Fruit fly (Drosophila melanogaster) whole organism, embryonic: ENCODE data around the gene Col4a1.

Experiments used
- Ada2b ChIP-seq: fragments of 200-800 bp; sonication (Bioruptor generic); IDR thresholded peaks from 2 replicates; pipeline ENCODE4 v1.3.6; 2022; ENCODE audit warnings: missing biosample characterization, missing genetic modification characterization
- B-H2 ChIP-seq: fragments of 200-800 bp; sonication (Bioruptor generic); optimal IDR thresholded peaks from 2 replicates; lab custom pipeline; 2018; ENCODE audit warnings: missing biosample characterization, mild to moderate bottlenecking, missing genetic modification characterization
- BEAF-32 ChIP-seq: fragments of 200-800 bp; sonication (Bioruptor generic); optimal IDR thresholded peaks from 3 replicates; lab custom pipeline; 2017; ENCODE audit warnings: missing biosample characterization, missing genetic modification characterization, mild to moderate bottlenecking, moderate library complexity, missing genetic modification reagents
- CG1024 ChIP-seq: fragments of 200-800 bp; sonication (Bioruptor generic); IDR thresholded peaks from 2 replicates; pipeline ENCODE4 v1.3.6; 2022; ENCODE audit warnings: missing biosample characterization, missing genetic modification characterization
- CG12236 ChIP-seq: fragments of 200-800 bp; sonication (Bioruptor generic); optimal IDR thresholded peaks from 2 replicates; lab custom pipeline; 2016; ENCODE audit warnings: missing biosample characterization, missing genetic modification characterization
- CG1233 ChIP-seq: fragments of 200-800 bp; sonication (Bioruptor generic); optimal IDR thresholded peaks from 4 replicates; lab custom pipeline; 2018; ENCODE audit warnings: missing biosample characterization, mild to moderate bottlenecking, missing genetic modification characterization
- CG12391 ChIP-seq: fragments of 200-800 bp; sonication (Bioruptor generic); optimal IDR thresholded peaks from 3 replicates; lab custom pipeline; 2018; ENCODE audit warnings: missing biosample characterization, mild to moderate bottlenecking, missing genetic modification characterization, moderate library complexity
- CG13296 ChIP-seq: fragments of 200-800 bp; sonication (Bioruptor generic); optimal IDR thresholded peaks from 3 replicates; lab custom pipeline; 2018; ENCODE audit warnings: missing biosample characterization, mild to moderate bottlenecking, missing genetic modification characterization
- CG14050 ChIP-seq: fragments of 200-800 bp; sonication (Bioruptor generic); IDR thresholded peaks from 3 replicates; pipeline ENCODE4 v1.3.6; 2022; ENCODE audit warnings: missing biosample characterization, missing genetic modification characterization
- CG18011 ChIP-seq: fragments of 200-800 bp; sonication (Bioruptor generic); optimal IDR thresholded peaks from 2 replicates; lab custom pipeline; 2017; ENCODE audit warnings: missing biosample characterization, missing genetic modification characterization, mild to moderate bottlenecking, moderate library complexity, missing genotype
- CG1832 ChIP-seq: fragments of 200-800 bp; sonication (Bioruptor generic); optimal IDR thresholded peaks from 2 replicates; lab custom pipeline; 2017; ENCODE audit warnings: missing biosample characterization, mild to moderate bottlenecking, missing genetic modification characterization, inconsistent platforms
- CG2116 ChIP-seq: fragments of 200-800 bp; sonication (Bioruptor generic); optimal IDR thresholded peaks from 3 replicates; lab custom pipeline; 2018; ENCODE audit warnings: missing biosample characterization, mild to moderate bottlenecking, missing genetic modification characterization
- CG2202 ChIP-seq: fragments of 200-800 bp; sonication (Bioruptor generic); optimal IDR thresholded peaks from 2 replicates; lab custom pipeline; 2018; ENCODE audit warnings: missing biosample characterization, mild to moderate bottlenecking, missing genetic modification characterization
- CG30020 ChIP-seq: fragments of 200-800 bp; optimal IDR thresholded peaks from 2 replicates; lab custom pipeline; 2019; ENCODE audit warnings: missing biosample characterization, mild to moderate bottlenecking, missing genetic modification characterization, moderate library complexity
- CG30431 ChIP-seq: fragments of 200-800 bp; sonication (Bioruptor generic); optimal IDR thresholded peaks from 2 replicates; lab custom pipeline; 2017; ENCODE audit warnings: missing biosample characterization, missing genetic modification characterization
- CG31224 ChIP-seq: fragments of 200-800 bp; sonication (Bioruptor generic); IDR thresholded peaks from 2 replicates; pipeline ENCODE4 v1.3.6; 2022; ENCODE audit warnings: missing biosample characterization, missing genetic modification characterization
- CG34422 ChIP-seq: fragments of 200-800 bp; sonication (Bioruptor generic); IDR thresholded peaks from 3 replicates; pipeline ENCODE4 v1.3.6; 2022; ENCODE audit warnings: missing biosample characterization, missing genetic modification characterization
- CG4730 ChIP-seq: fragments of 200-800 bp; sonication (Bioruptor generic); IDR thresholded peaks from 2 replicates; pipeline ENCODE4 v1.3.6; 2022; ENCODE audit warnings: missing biosample characterization, missing genetic modification characterization
- CG7928 ChIP-seq: fragments of 200-800 bp; sonication (Bioruptor generic); optimal IDR thresholded peaks from 2 replicates; lab custom pipeline; 2017; ENCODE audit warnings: missing biosample characterization, mild to moderate bottlenecking, missing genetic modification characterization
- CG9437 ChIP-seq: fragments of 200-800 bp; sonication (Bioruptor generic); optimal IDR thresholded peaks from 2 replicates; lab custom pipeline; 2018; ENCODE audit warnings: missing biosample characterization, mild to moderate bottlenecking, missing genetic modification characterization
- CG9876 ChIP-seq: fragments of 200-800 bp; sonication (Bioruptor generic); optimal IDR thresholded peaks from 2 replicates; lab custom pipeline; 2016; ENCODE audit warnings: missing biosample characterization, missing genetic modification characterization
- Chrac-16 ChIP-seq: fragments of 200-800 bp; sonication (Bioruptor generic); optimal IDR thresholded peaks from 3 replicates; lab custom pipeline; 2016; ENCODE audit warnings: missing biosample characterization, missing genetic modification characterization
- Doc3 ChIP-seq: fragments of 200-800 bp; sonication (Bioruptor generic); IDR thresholded peaks from 3 replicates; pipeline ENCODE4 v1.3.6; 2022; ENCODE audit warnings: missing biosample characterization, missing genetic modification characterization; ENCODE audit not compliant: partially characterized antibody
- Fer1 ChIP-seq: fragments of 200-800 bp; sonication (Bioruptor generic); optimal IDR thresholded peaks from 2 replicates; lab custom pipeline; 2017; ENCODE audit warnings: missing biosample characterization, mild to moderate bottlenecking, missing genetic modification characterization
- Hr3 ChIP-seq: fragments of 200-800 bp; sonication (Bioruptor generic); optimal IDR thresholded peaks from 3 replicates; lab custom pipeline; 2016; ENCODE audit warnings: missing biosample characterization, missing genetic modification characterization
- NC2β ChIP-seq: fragments of 200-800 bp; sonication (Bioruptor generic); optimal IDR thresholded peaks from 2 replicates; lab custom pipeline; 2016; ENCODE audit warnings: missing biosample characterization, missing genetic modification characterization
- PHDP ChIP-seq: fragments of 200-800 bp; sonication (Bioruptor generic); optimal IDR thresholded peaks from 3 replicates; lab custom pipeline; 2018; ENCODE audit warnings: missing biosample characterization, mild to moderate bottlenecking, missing genetic modification characterization, moderate library complexity
- Ssrp ChIP-seq: fragments of 200-800 bp; sonication (Bioruptor generic); optimal IDR thresholded peaks from 2 replicates; lab custom pipeline; 2018; ENCODE audit warnings: missing biosample characterization, mild to moderate bottlenecking, missing genetic modification characterization, moderate library complexity
- TFAM ChIP-seq: fragments of 200-800 bp; sonication (Bioruptor generic); optimal IDR thresholded peaks from 2 replicates; lab custom pipeline; 2017; ENCODE audit warnings: missing biosample characterization, missing genetic modification characterization, inconsistent platforms
- ara ChIP-seq: fragments of 200-800 bp; sonication (Bioruptor generic); IDR thresholded peaks from 2 replicates; pipeline ENCODE4 v1.3.6; 2022; ENCODE audit warnings: missing biosample characterization, missing genetic modification characterization
- cato ChIP-seq: fragments of 200-800 bp; sonication (Bioruptor generic); optimal IDR thresholded peaks from 2 replicates; lab custom pipeline; 2016; ENCODE audit warnings: missing biosample characterization, missing genetic modification characterization, borderline replicate concordance
- corto ChIP-seq: fragments of 200-800 bp; sonication (Bioruptor generic); optimal IDR thresholded peaks from 2 replicates; lab custom pipeline; 2016; ENCODE audit warnings: missing biosample characterization, mild to moderate bottlenecking, missing genetic modification characterization, moderate library complexity
- fd96Cb ChIP-seq: fragments of 200-800 bp; sonication (Bioruptor generic); optimal IDR thresholded peaks from 2 replicates; lab custom pipeline; 2018; ENCODE audit warnings: missing biosample characterization, mild to moderate bottlenecking, missing genetic modification characterization, moderate library complexity
- h ChIP-seq: fragments of >200 bp; optimal IDR thresholded peaks from 2 replicates; lab custom pipeline; 2017
- hbn ChIP-seq: fragments of 200-800 bp; sonication (Bioruptor generic); IDR thresholded peaks from 2 replicates; pipeline ENCODE4 v1.3.6; 2022; ENCODE audit warnings: missing biosample characterization, missing genetic modification characterization; ENCODE audit not compliant: partially characterized antibody
- hkb ChIP-seq, 2 experiments: fragments of 200-800 bp in 1 of 2; fragments of >200 bp in 1 of 2; sonication (Bioruptor generic) in 1 of 2; IDR thresholded peaks in 1 of 2; optimal IDR thresholded peaks in 1 of 2; 2 replicates each; pipeline versions ENCODE4 v1.3.6 to Lab custom; 2017 to 2022; ENCODE audit warnings: missing biosample characterization in 1 of 2, missing genetic modification characterization in 1 of 2
- insv ChIP-seq, 2 experiments: fragments of 200-800 bp; sonication (Bioruptor generic); optimal IDR thresholded peaks; 3 replicates each; lab custom pipeline; 2016 to 2018; ENCODE audit warnings: missing biosample characterization in 2 of 2, missing genetic modification characterization in 2 of 2
- inv ChIP-seq: fragments of 200-800 bp; sonication (Bioruptor generic); IDR thresholded peaks from 2 replicates; pipeline ENCODE4 v1.3.6; 2022; ENCODE audit warnings: missing biosample characterization, missing genetic modification characterization; ENCODE audit not compliant: partially characterized antibody
- kni ChIP-seq: fragments of 200-800 bp; sonication (Bioruptor generic); optimal IDR thresholded peaks from 3 replicates; lab custom pipeline; 2017; ENCODE audit warnings: mild to moderate bottlenecking, missing biosample characterization, missing genetic modification reagents, missing genetic modification characterization
- lola ChIP-seq, 3 experiments: fragments of >200 bp in 2 of 3; fragments of 200-800 bp in 1 of 3; sonication (Bioruptor generic) in 1 of 3; optimal IDR thresholded peaks; 2 replicates each; lab custom pipeline; 2017 to 2019; ENCODE audit warnings: missing biosample characterization in 3 of 3, missing genetic modification characterization in 3 of 3, mild to moderate bottlenecking in 1 of 3, moderate library complexity in 1 of 3
- run ChIP-seq: fragments of 200-800 bp; sonication (Bioruptor generic); optimal IDR thresholded peaks from 3 replicates; lab custom pipeline; 2018; ENCODE audit warnings: missing biosample characterization, mild to moderate bottlenecking, missing genetic modification characterization
- schlank ChIP-seq: fragments of 200-800 bp; sonication (Bioruptor generic); optimal IDR thresholded peaks from 2 replicates; lab custom pipeline; 2018; ENCODE audit warnings: missing biosample characterization, mild to moderate bottlenecking, missing genetic modification characterization
- sd ChIP-seq: fragments of 200-800 bp; sonication (Bioruptor generic); optimal IDR thresholded peaks from 3 replicates; lab custom pipeline; 2018; ENCODE audit warnings: missing biosample characterization, mild to moderate bottlenecking, missing genetic modification characterization, moderate library complexity
- slou ChIP-seq: fragments of 200-800 bp; sonication (Bioruptor generic); optimal IDR thresholded peaks from 3 replicates; lab custom pipeline; 2016; ENCODE audit warnings: missing biosample characterization, missing genetic modification characterization
- sna ChIP-seq: fragments of 200-800 bp; sonication (Bioruptor generic); IDR thresholded peaks from 2 replicates; pipeline ENCODE4 v1.3.6; 2022; ENCODE audit warnings: missing biosample characterization, missing genetic modification characterization; ENCODE audit not compliant: partially characterized antibody
- so ChIP-seq: fragments of 200-800 bp; sonication (Bioruptor generic); IDR thresholded peaks from 3 replicates; pipeline ENCODE4 v1.3.6; 2022; ENCODE audit warnings: missing biosample characterization, missing genetic modification characterization
- sob ChIP-seq: fragments of 200-800 bp; sonication (Bioruptor generic); IDR thresholded peaks from 2 replicates; pipeline ENCODE4 v1.3.6; 2022; ENCODE audit warnings: missing biosample characterization, missing genetic modification characterization
- tin ChIP-seq: fragments of 200-800 bp; sonication (Bioruptor generic); optimal IDR thresholded peaks from 3 replicates; lab custom pipeline; 2016; ENCODE audit warnings: missing biosample characterization, missing genetic modification characterization
- z ChIP-seq: fragments of 200-800 bp; sonication (Bioruptor generic); IDR thresholded peaks from 3 replicates; pipeline ENCODE4 v1.3.6; 2022; ENCODE audit warnings: missing biosample characterization, missing genetic modification characterization

Gene Col4a1

DNA sequence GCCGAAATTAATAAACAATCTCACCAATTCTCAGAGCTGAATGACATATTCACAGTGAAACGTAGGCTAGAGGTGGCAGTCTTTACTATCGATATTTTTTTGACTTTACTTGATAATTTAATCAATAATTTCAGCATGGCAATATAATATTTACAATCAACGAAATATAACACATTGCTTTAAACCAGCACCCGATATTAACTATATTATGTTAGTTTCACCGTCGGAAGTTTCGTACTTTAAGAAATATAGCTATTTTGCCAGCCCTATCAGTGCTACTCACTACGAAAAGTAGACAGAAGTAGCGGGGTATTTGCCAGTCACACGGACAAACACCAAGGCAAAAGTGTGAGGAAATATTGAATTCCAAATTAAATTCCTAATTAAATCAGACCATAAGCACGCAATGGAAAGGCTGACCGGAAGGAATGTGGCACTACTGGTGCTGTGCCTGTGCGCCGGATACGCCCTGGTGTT, 18.6 kb upstream of the Col4a1 start, which contains the start of the genes CG31917, Tfb5 and SelT (continued):
- TF ChIP-seq sd (peak; percentile 91), CG14050 (GFP tag; lab: Robert Waterston, UW) (no peak), CG13296 (GFP tag; lab: Kevin White, UChicago) (no peak), run (tag; lab: Kevin White, UChicago) (no peak), NC2β (peak; percentile 68), lola (GFP tag; optimal IDR thresholded peaks at IDR 0.05; lab: Kevin White, UChicago) (peak in 1 of 3 experiments; percentile 50), fd96Cb (peak; percentile 15), CG1024 (GFP tag; lab: Robert Waterston, UW) (peak; percentile 34; the same call in 1 of the 2 replicates), tin (peak; percentile 51), CG2202 (no peak), CG1233 (GFP tag; lab: Kevin White, UChicago) (peak; percentile 46), schlank (tag; lab: Kevin White, UChicago) (peak; percentile 3), inv (GFP tag; lab: Robert Waterston, UW) (peak; percentile 71), Ssrp (tag; lab: Kevin White, UChicago) (peak; percentile 45), B-H2 (GFP tag; lab: Kevin White, UChicago) (peak; percentile 42), ara (GFP tag; lab: Robert Waterston, UW) (no peak), corto (GFP tag; lab: Kevin White, UChicago) (no peak), CG30431 (GFP tag; lab: Kevin White, UChicago) (no peak), so (no peak), CG12236 (no peak), sob (GFP tag; lab: Robert Waterston, UW) (peak; percentile 32; the same call in 1 of the 2 replicates), kni (GFP tag; lab: Kevin White, UChicago) (no peak), cato (GFP tag; lab: Kevin White, UChicago) (peak; percentile 8), CG4730 (GFP tag; lab: Robert Waterston, UW) (no peak), CG18011 (no peak), sna (GFP tag; lab: Robert Waterston, UW) (peak; percentile 70), Fer1 (GFP tag; lab: Kevin White, UChicago) (no peak), CG2116 (GFP tag; lab: Kevin White, UChicago) (peak; percentile 56), PHDP (peak; percentile 68), CG31224 (no peak), h (lab: Kevin White, UChicago) (no peak), CG7928 (GFP tag; lab: Kevin White, UChicago) (peak; percentile 46), hkb (optimal IDR thresholded peaks at IDR 0.05; lab: Kevin White, UChicago) (no peak), hkb (GFP tag; IDR thresholded peaks at IDR 0.05; lab: Robert Waterston, UW) (0 out of 2 replicates have a peak, but pooled peaks have one; percentile 15), hbn (GFP tag; lab: Robert Waterston, UW) (peak; percentile 65), TFAM (GFP tag; lab: Kevin White, UChicago) (no peak), Doc3 (GFP tag; lab: Robert Waterston, UW) (peak; percentile 83), Hr3 (peak; percentile 53), z (GFP tag; lab: Robert Waterston, UW) (no peak), CG1832 (GFP tag; lab: Kevin White, UChicago) (no peak), Chrac-16 (GFP tag; lab: Kevin White, UChicago) (peak; percentile 46), CG30020 (no peak), CG9437 (GFP tag; lab: Kevin White, UChicago) (no peak), CG34422 (GFP tag; lab: Robert Waterston, UW) (peak; percentile 39; the same call in 2 of the 3 replicates), CG9876 (GFP tag; lab: Kevin White, UChicago) (peak; percentile 21), Ada2b (GFP tag; lab: Robert Waterston, UW) (peak; percentile 46; the same call in 1 of the 2 replicates), slou (GFP tag; lab: Kevin White, UChicago) (peak; percentile 39), CG12391 (peak; percentile 82), BEAF-32 (GFP tag; lab: Kevin White, UChicago) (peak; percentile 89), insv (GFP tag; optimal IDR thresholded peaks at IDR 0.05; lab: Kevin White, UChicago) (peak in 1 of 2 experiments; percentile 44)
